Worm (Caenorhabditis elegans) whole organism, late embryonic: ENCODE data around the gene mrps-7.

Source experiments
- C38D4.7 ChIP-seq: fragments of 200-800 bp; sonication (Bioruptor generic); optimal IDR thresholded peaks from 2 replicates; lab custom pipeline; 2018; ENCODE audit warnings: mild to moderate bottlenecking, missing genetic modification characterization, moderate library complexity, missing compliant biosample characterization
- ceh-22 ChIP-seq: sonication (generic microtip); optimal IDR thresholded peaks from 2 replicates; lab custom pipeline; 2017; ENCODE audit warnings: missing biosample characterization, missing genetic modification characterization
- dmd-4 ChIP-seq: sonication (generic microtip); optimal IDR thresholded peaks from 2 replicates; lab custom pipeline; 2016; ENCODE audit warnings: borderline replicate concordance, missing genetic modification characterization, missing compliant biosample characterization
- elt-4 ChIP-seq: sonication (generic microtip); optimal IDR thresholded peaks from 2 replicates; lab custom pipeline; 2016; ENCODE audit warnings: missing genetic modification characterization, missing compliant biosample characterization
- fax-1 ChIP-seq: sonication (generic microtip); optimal IDR thresholded peaks from 2 replicates; lab custom pipeline; 2016; ENCODE audit warnings: missing genotype, missing genetic modification characterization, missing compliant biosample characterization
- hlh-30 ChIP-seq: sonication (generic microtip); optimal IDR thresholded peaks from 2 replicates; lab custom pipeline; 2017; ENCODE audit warnings: antibody characterized with exemption, missing genetic modification characterization, missing compliant biosample characterization; ENCODE audit not compliant: insufficient read depth
- syd-9 ChIP-seq: sonication (generic microtip); optimal IDR thresholded peaks from 2 replicates; lab custom pipeline; 2016; ENCODE audit warnings: mild to moderate bottlenecking, missing genetic modification characterization, moderate library complexity, missing compliant biosample characterization

mrps-7 gene

ce11 chrIV:14728225-14728624, 39.3 kb downstream of the mrps-7 start, which contains the start of gene Y57G11C.42:
Gene Y57G11C.42 (plus strand): TSS chrIV:14728525.
- TF ChIP-seq fax-1 = no peak
- no peak for TF ChIP-seq hlh-30 (tag; lab: Kevin White, UChicago)
- TF ChIP-seq dmd-4 (tag; lab: Kevin White, UChicago) = no peak
- no peak for TF ChIP-seq elt-4 (tag; lab: Kevin White, UChicago)
- no peak for TF ChIP-seq C38D4.7 (GFP tag; lab: Kevin White, UChicago)
- TF ChIP-seq ceh-22 (tag; lab: Kevin White, UChicago) = no peak
- TF ChIP-seq syd-9 (tag; lab: Kevin White, UChicago) = no peak
